Worm (Caenorhabditis elegans) whole organism, L4/young adult: ENCODE data around the gene srd-58.

ENCODE experiments used
- W03F9.2 ChIP-seq: fragments of 150-350 bp; optimal IDR thresholded peaks from 2 replicates; lab custom pipeline; 2014; ENCODE audit warnings: missing biosample characterization, missing genetic modification characterization
- him-1 ChIP-seq: sonication (generic microtip); optimal IDR thresholded peaks from 2 replicates; lab custom pipeline; 2016; ENCODE audit warnings: missing genotype, missing genetic modification reagents, missing genetic modification characterization, missing compliant biosample characterization

DNA sequence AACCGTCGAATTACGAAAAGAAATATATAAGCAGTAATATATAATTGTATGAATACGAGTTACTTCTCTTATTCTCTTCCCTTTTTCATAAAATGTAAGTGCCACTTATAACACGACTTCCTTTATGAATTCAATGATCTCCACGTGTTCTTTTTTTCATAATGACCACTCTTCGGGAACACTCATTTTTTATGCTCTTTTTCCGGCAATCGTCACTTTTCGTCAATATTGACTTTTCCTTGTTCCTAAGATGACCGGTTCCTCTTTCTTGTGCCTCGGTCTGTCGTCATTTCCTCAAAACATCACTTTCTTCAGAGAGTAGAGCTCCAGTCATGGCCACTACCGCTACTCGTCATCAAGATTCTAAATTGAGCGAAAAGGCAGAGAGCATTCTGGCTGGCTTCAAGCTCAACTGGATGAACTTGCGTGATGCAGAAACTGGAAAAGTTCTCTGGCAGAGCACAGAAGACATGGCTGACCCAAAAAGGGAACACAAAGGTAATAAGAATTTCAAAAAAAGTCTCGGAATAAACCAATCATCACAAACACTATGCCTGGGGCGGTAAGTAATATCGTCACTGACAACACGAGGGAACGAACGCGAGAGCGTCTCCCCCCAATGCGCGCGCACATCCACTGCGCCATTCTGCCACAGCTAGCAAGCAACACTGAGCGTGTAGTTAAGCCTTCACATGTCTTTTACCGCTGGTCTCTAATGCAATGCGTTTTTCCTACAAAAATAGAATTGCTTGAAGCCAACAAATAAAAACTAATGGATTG, 21.2 kb downstream of the srd-58 start, which contains the start of gene pdl-1:
- TF ChIP-seq him-1 (tag; lab: Kevin White, UChicago) (peak; percentile 80), W03F9.2 (peak; percentile 51)
